Worm (Caenorhabditis elegans) whole organism, L2 larva: ENCODE results near the gene ubxn-6.

Experiments used
- alr-1 ChIP-seq: fragments of 150-350 bp; optimal IDR thresholded peaks from 2 replicates; lab custom pipeline; 2014; ENCODE audit warnings: missing biosample characterization, missing genetic modification characterization
- ama-1 ChIP-seq: fragments of 150-350 bp; optimal IDR thresholded peaks from 2 replicates; lab custom pipeline; 2018; ENCODE audit warnings: inconsistent platforms
- elt-1 ChIP-seq: fragments of 150-350 bp; optimal IDR thresholded peaks from 2 replicates; lab custom pipeline; 2014; ENCODE audit warnings: missing biosample characterization, missing genetic modification characterization
- gmeb-1 ChIP-seq: fragments of 150-350 bp; optimal IDR thresholded peaks from 2 replicates; lab custom pipeline; 2014; ENCODE audit warnings: missing biosample characterization, missing genetic modification characterization
- lin-13 ChIP-seq: fragments of 150-350 bp; optimal IDR thresholded peaks from 2 replicates; lab custom pipeline; 2014; ENCODE audit warnings: missing biosample characterization, missing genetic modification reagents, missing genetic modification characterization
- lsy-2 ChIP-seq, 2 experiments: fragments of 150-350 bp in 1 of 2; sonication (generic microtip) in 1 of 2; optimal IDR thresholded peaks; 2 replicates each; lab custom pipeline; 2014 to 2017; ENCODE audit warnings: missing biosample characterization in 2 of 2, missing genetic modification characterization in 2 of 2
- mdl-1 ChIP-seq, 2 experiments: fragments of 150-350 bp in 1 of 2; sonication (generic microtip) in 1 of 2; optimal IDR thresholded peaks; 2 replicates each; lab custom pipeline; 2017; ENCODE audit warnings: missing biosample characterization in 2 of 2, missing genetic modification characterization in 2 of 2
- nhr-10 ChIP-seq: sonication (generic microtip); optimal IDR thresholded peaks from 2 replicates; lab custom pipeline; 2017; ENCODE audit warnings: missing biosample characterization, missing genetic modification characterization
- ztf-11 ChIP-seq: sonication (generic microtip); optimal IDR thresholded peaks from 2 replicates; lab custom pipeline; 2017; ENCODE audit warnings: missing biosample characterization, missing genetic modification characterization

DNA sequence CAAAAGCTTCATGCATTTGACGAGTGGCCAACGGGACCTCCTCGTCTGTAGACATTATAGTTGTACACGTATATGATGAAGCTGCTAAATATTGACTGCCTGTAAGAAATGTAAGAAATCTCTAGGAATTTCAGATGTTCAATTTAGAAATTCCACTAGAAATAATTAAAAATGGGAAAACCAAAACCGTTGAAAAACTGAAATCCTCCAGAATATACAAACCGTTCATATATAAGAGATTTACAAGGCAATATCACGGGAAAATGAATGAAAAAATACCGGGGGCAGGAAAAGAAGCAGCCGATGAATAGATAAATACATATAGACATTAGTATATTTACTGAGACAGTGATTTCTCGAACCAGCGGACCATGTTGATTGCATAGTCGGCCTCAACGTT, 6.8 kb downstream of the ubxn-6 start, which contains the start of gene dpf-7:
- TF ChIP-seq nhr-10 (tag; lab: Kevin White, UChicago) (no peak), elt-1 (tag; lab: Kevin White, UChicago) (no peak), ama-1 (lab: Kevin White, UChicago) (no peak), gmeb-1 (tag; lab: Kevin White, UChicago) (no peak), mdl-1 (tag; optimal IDR thresholded peaks at IDR 0.05; lab: Kevin White, UChicago) (no peak), lsy-2 (tag; optimal IDR thresholded peaks at IDR 0.05; lab: Kevin White, UChicago) (no peak), lin-13 (GFP tag; lab: Kevin White, UChicago) (no peak), ztf-11 (tag; lab: Kevin White, UChicago) (no peak), alr-1 (tag; lab: Kevin White, UChicago) (no peak)
